Worm (Caenorhabditis elegans) whole organism, L2 larva: ENCODE results near the gene daf-5.

ENCODE experiments used
- C34F6.9 ChIP-seq: fragments of 150-350 bp; optimal IDR thresholded peaks from 2 replicates; lab custom pipeline; 2014; ENCODE audit warnings: missing biosample characterization, missing genetic modification characterization
- R02D3.7 ChIP-seq: fragments of 150-350 bp; optimal IDR thresholded peaks from 2 replicates; lab custom pipeline; 2014; ENCODE audit warnings: missing biosample characterization, missing genetic modification characterization
- alr-1 ChIP-seq: fragments of 150-350 bp; optimal IDR thresholded peaks from 2 replicates; lab custom pipeline; 2014; ENCODE audit warnings: missing biosample characterization, missing genetic modification characterization
- aly-2 ChIP-seq: fragments of 150-350 bp; optimal IDR thresholded peaks from 2 replicates; lab custom pipeline; 2014; ENCODE audit warnings: missing biosample characterization, missing genetic modification characterization
- ama-1 ChIP-seq: fragments of 150-350 bp; optimal IDR thresholded peaks from 2 replicates; lab custom pipeline; 2018; ENCODE audit warnings: inconsistent platforms
- blmp-1 ChIP-seq: sonication (generic microtip); optimal IDR thresholded peaks from 2 replicates; lab custom pipeline; 2017; ENCODE audit warnings: missing genetic modification characterization, mild to moderate bottlenecking, missing compliant biosample characterization, antibody characterized with exemption, moderate library complexity; ENCODE audit not compliant: insufficient read depth
- ceh-16 ChIP-seq: fragments of 150-350 bp; optimal IDR thresholded peaks from 2 replicates; lab custom pipeline; 2014; ENCODE audit warnings: missing biosample characterization, missing genetic modification characterization
- ceh-82 ChIP-seq: fragments of 150-350 bp; optimal IDR thresholded peaks from 2 replicates; lab custom pipeline; 2014; ENCODE audit warnings: missing biosample characterization, missing genetic modification characterization
- crh-2 ChIP-seq: sonication (generic microtip); optimal IDR thresholded peaks from 2 replicates; lab custom pipeline; 2017; ENCODE audit warnings: missing biosample characterization, missing genetic modification characterization
- dmd-4 ChIP-seq: sonication (generic microtip); optimal IDR thresholded peaks from 2 replicates; lab custom pipeline; 2017; ENCODE audit warnings: missing biosample characterization, missing genetic modification characterization
- elt-1 ChIP-seq: fragments of 150-350 bp; optimal IDR thresholded peaks from 2 replicates; lab custom pipeline; 2014; ENCODE audit warnings: missing biosample characterization, missing genetic modification characterization
- elt-3 ChIP-seq: sonication (generic microtip); optimal IDR thresholded peaks from 2 replicates; lab custom pipeline; 2017; ENCODE audit warnings: missing biosample characterization, missing genetic modification characterization
- fos-1 ChIP-seq: fragments of 150-350 bp; optimal IDR thresholded peaks from 2 replicates; lab custom pipeline; 2014; ENCODE audit warnings: missing biosample characterization, missing genetic modification characterization
- gmeb-1 ChIP-seq: fragments of 150-350 bp; optimal IDR thresholded peaks from 2 replicates; lab custom pipeline; 2014; ENCODE audit warnings: missing biosample characterization, missing genetic modification characterization
- lin-11 ChIP-seq: fragments of 150-350 bp; sonication (generic microtip); optimal IDR thresholded peaks from 2 replicates; lab custom pipeline; 2014; ENCODE audit warnings: missing biosample characterization, missing genetic modification characterization, inconsistent platforms, mixed read lengths
- lin-13 ChIP-seq: fragments of 150-350 bp; optimal IDR thresholded peaks from 2 replicates; lab custom pipeline; 2014; ENCODE audit warnings: missing biosample characterization, missing genetic modification reagents, missing genetic modification characterization
- lin-39 ChIP-seq: fragments of 150-350 bp; optimal IDR thresholded peaks from 2 replicates; lab custom pipeline; 2014; ENCODE audit warnings: missing biosample characterization, missing genetic modification reagents, missing genetic modification characterization
- lsy-2 ChIP-seq, 2 experiments: fragments of 150-350 bp in 1 of 2; sonication (generic microtip) in 1 of 2; optimal IDR thresholded peaks; 2 replicates each; lab custom pipeline; 2014 to 2017; ENCODE audit warnings: missing biosample characterization in 2 of 2, missing genetic modification characterization in 2 of 2
- mbf-1 ChIP-seq: sonication (generic microtip); optimal IDR thresholded peaks from 2 replicates; lab custom pipeline; 2017; ENCODE audit warnings: missing biosample characterization, missing genetic modification characterization
- nhr-11 ChIP-seq: fragments of 150-350 bp; optimal IDR thresholded peaks from 2 replicates; lab custom pipeline; 2014; ENCODE audit warnings: missing biosample characterization, missing genetic modification characterization
- nhr-12 ChIP-seq: fragments of 150-350 bp; optimal IDR thresholded peaks from 2 replicates; lab custom pipeline; 2014; ENCODE audit warnings: missing biosample characterization, missing genetic modification characterization
- nhr-129 ChIP-seq: fragments of 150-350 bp; optimal IDR thresholded peaks from 2 replicates; lab custom pipeline; 2014; ENCODE audit warnings: missing biosample characterization, missing genetic modification characterization
- nhr-21 ChIP-seq: fragments of 150-350 bp; optimal IDR thresholded peaks from 2 replicates; lab custom pipeline; 2014; ENCODE audit warnings: missing biosample characterization, missing genetic modification characterization
- nhr-25 ChIP-seq: fragments of 150-350 bp; sonication (generic microtip); optimal IDR thresholded peaks from 3 replicates; lab custom pipeline; 2014; ENCODE audit warnings: missing biosample characterization, missing genetic modification characterization
- nhr-6 ChIP-seq: fragments of 150-350 bp; optimal IDR thresholded peaks from 2 replicates; lab custom pipeline; 2014; ENCODE audit warnings: missing biosample characterization, missing genetic modification characterization
- nhr-77 ChIP-seq: fragments of 150-350 bp; optimal IDR thresholded peaks from 2 replicates; lab custom pipeline; 2014; ENCODE audit warnings: missing biosample characterization, missing genetic modification characterization
- peb-1 ChIP-seq: fragments of 150-350 bp; optimal IDR thresholded peaks from 2 replicates; lab custom pipeline; 2014; ENCODE audit warnings: missing biosample characterization, missing genetic modification characterization
- skn-1 ChIP-seq: sonication (generic microtip); optimal IDR thresholded peaks from 2 replicates; lab custom pipeline; 2017; ENCODE audit warnings: missing biosample characterization, missing genetic modification characterization
- sma-3 ChIP-seq: sonication (generic microtip); optimal IDR thresholded peaks from 2 replicates; lab custom pipeline; 2016; ENCODE audit warnings: missing genetic modification reagents, missing genetic modification characterization, missing compliant biosample characterization
- sma-9 ChIP-seq, 2 experiments: fragments of 150-350 bp in 1 of 2; sonication (generic microtip) in 1 of 2; optimal IDR thresholded peaks; 2 replicates each; lab custom pipeline; 2014 to 2016; ENCODE audit warnings: missing genetic modification characterization in 2 of 2, mild to moderate bottlenecking in 1 of 2, missing biosample characterization in 1 of 2, missing compliant biosample characterization in 1 of 2, missing genetic modification reagents in 1 of 2, moderate library complexity in 1 of 2
- snpc-4 ChIP-seq: fragments of 150-350 bp; optimal IDR thresholded peaks from 2 replicates; lab custom pipeline; 2014; ENCODE audit warnings: missing biosample characterization, missing genetic modification characterization
- unc-39 ChIP-seq: fragments of 150-350 bp; optimal IDR thresholded peaks from 2 replicates; lab custom pipeline; 2014; ENCODE audit warnings: missing biosample characterization, missing genetic modification characterization
- unc-55 ChIP-seq: fragments of 150-350 bp; sonication (generic microtip); optimal IDR thresholded peaks from 3 replicates; lab custom pipeline; 2014; ENCODE audit warnings: missing biosample characterization, missing genetic modification reagents, missing genetic modification characterization
- unc-62 ChIP-seq: fragments of 150-350 bp; optimal IDR thresholded peaks from 2 replicates; lab custom pipeline; 2014; ENCODE audit warnings: missing biosample characterization, missing genetic modification reagents, missing genetic modification characterization
- ztf-1 ChIP-seq: fragments of 200-800 bp; sonication (Bioruptor generic); conservative IDR thresholded peaks from 2 replicates; pipeline ENCODE4 v1.3.6; 2022; ENCODE audit warnings: missing genetic modification characterization, missing compliant biosample characterization
- ztf-4 ChIP-seq: fragments of 150-350 bp; optimal IDR thresholded peaks from 2 replicates; lab custom pipeline; 2014; ENCODE audit warnings: missing biosample characterization, missing genetic modification characterization

daf-5 gene

DNA sequence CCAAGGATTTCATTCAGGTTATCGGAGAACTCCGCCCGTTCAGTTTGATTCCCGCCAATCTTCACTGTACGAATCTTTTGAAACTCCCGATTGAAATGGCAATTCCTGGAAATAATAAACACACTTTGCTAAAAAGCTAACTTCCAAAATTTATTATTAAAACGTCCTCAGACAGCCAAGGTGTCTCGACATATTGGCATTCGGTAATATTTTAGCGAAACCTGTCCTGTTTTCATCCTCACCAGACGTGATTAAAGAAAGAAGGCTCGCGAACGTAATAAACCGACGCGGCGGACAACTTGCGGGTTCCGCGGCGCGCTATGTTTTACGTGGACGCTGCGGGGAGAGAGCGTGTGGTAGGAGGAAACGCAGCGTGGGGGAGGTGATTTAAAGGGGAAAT lies 33.9 kb downstream of the daf-5 start (continued):
- TF ChIP-seq alr-1 (tag; lab: Kevin White, UChicago) = no peak
- TF ChIP-seq nhr-129 (tag; lab: Kevin White, UChicago) = peak; percentile 46
- TF ChIP-seq lsy-2 (tag; optimal IDR thresholded peaks at IDR 0.05; lab: Kevin White, UChicago) = peak; percentile 66 to 77

DNA sequence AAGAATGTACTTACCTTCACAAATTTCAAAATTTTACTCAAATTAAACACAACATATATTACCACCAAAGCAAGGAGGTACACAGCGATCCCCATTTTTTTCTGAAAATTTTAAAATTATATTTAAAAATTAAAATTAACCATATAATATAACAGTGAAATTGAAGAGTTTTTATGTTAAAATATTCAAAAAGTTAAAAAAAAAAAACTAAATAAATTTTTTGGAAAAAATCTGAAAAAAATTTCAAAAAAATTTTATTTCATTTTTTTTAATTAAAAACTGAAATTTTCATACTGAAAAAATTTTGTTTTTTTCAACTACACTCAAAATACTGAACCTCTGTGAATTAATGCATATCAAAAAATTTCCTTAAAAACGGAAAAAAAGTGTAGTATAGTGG lies 35.2 kb downstream of the daf-5 start, which contains the start of gene cyp-37A1:
cyp-37A1 (minus strand) TSS at position 101 of the 400 bp plus-strand sequence.
- TF ChIP-seq lsy-2 (tag; optimal IDR thresholded peaks at IDR 0.05; lab: Kevin White, UChicago) = no peak
- no peak for TF ChIP-seq unc-62 (GFP tag; lab: Kevin White, UChicago)
- no peak for TF ChIP-seq unc-39 (tag; lab: Kevin White, UChicago)
- no peak for TF ChIP-seq nhr-77
- TF ChIP-seq nhr-12 (tag; lab: Kevin White, UChicago) = no peak
- no peak for TF ChIP-seq unc-55
- TF ChIP-seq aly-2 = no peak
- TF ChIP-seq nhr-6 (tag; lab: Kevin White, UChicago) = no peak
- no peak for TF ChIP-seq blmp-1 (tag; lab: Kevin White, UChicago)
- TF ChIP-seq R02D3.7 (tag; lab: Kevin White, UChicago) = no peak
- no peak for TF ChIP-seq dmd-4 (tag; lab: Kevin White, UChicago)
- TF ChIP-seq ama-1 (lab: Kevin White, UChicago) = no peak
- no peak for TF ChIP-seq sma-9 (GFP tag; optimal IDR thresholded peaks at IDR 0.05; lab: Kevin White, UChicago)
- no peak for TF ChIP-seq sma-9 (tag; optimal IDR thresholded peaks at IDR 0.05; lab: Kevin White, UChicago)
- no peak for TF ChIP-seq elt-1

DNA sequence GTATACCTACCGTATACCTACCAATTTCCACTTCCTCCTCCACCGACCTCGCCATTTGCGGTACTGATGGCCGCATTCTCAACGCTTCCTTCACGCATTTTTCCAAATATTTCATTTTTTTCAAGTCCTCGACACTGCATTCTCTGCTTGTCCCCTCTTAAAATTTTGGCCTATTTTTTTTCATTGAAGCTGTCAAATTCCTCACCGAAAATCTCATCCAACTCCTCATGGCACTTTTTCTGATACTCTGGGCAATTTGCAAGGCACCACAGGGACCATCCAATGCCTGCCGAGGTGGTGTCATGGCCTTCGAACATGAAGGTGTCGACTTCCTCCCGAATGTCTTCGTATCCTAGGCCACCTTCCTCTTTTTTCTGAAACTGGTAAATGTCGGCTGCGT lies 37.5 kb downstream of the daf-5 start:
- TF ChIP-seq ceh-82 (tag; lab: Kevin White, UChicago) (no peak), fos-1 (no peak), gmeb-1 (no peak), lin-11 (tag; lab: Kevin White, UChicago) (no peak), unc-55 (no peak), aly-2 (no peak), nhr-11 (tag; lab: Kevin White, UChicago) (no peak), C34F6.9 (tag; lab: Kevin White, UChicago) (no peak), ztf-1 (GFP tag; lab: Robert Waterston, UW) (no peak), skn-1 (tag; lab: Kevin White, UChicago) (no peak), nhr-25 (tag; lab: Kevin White, UChicago) (no peak)

DNA sequence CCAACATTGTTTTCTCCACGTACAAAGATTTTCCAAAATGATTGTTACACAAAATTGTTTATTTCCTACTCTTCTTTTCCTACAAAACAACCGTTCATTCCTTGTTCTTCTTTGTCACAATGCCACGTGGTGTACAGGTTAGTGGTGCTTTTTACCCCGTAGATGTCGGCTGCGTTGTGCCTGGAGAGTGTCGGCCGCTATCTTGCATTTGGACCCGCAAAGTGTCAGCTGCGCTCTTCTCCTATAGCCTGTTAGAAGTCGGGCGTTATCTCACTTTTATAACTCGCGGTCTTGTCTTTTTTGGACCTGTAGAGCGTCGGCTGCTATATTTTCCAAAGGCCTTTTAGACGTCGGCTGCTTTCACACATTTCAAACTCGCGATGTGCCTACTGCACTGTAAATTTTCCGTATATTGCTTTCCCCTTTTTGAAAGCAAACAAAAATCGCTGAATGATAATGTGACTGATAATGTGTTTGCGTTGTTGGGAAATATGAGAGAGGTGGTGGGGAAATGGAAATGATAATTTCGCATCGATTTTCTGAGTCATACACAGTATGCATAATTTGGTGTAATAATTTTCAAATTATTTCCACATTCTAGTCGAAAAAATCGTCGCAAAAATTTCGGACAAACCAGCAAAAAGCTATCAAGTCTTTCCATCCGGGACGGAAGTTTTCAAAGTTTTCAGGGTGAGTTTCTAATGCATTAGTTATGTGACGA lies 41.3 kb downstream of the daf-5 start, which contains the start of gene F01D5.8:
F01D5.8 (plus strand) TSS at position 51 of the 721 bp plus-strand sequence.
- TF ChIP-seq fos-1 (peak; percentile 75), peb-1 (tag; lab: Kevin White, UChicago) (no peak), snpc-4 (tag; lab: Kevin White, UChicago) (peak; percentile 47)

DNA sequence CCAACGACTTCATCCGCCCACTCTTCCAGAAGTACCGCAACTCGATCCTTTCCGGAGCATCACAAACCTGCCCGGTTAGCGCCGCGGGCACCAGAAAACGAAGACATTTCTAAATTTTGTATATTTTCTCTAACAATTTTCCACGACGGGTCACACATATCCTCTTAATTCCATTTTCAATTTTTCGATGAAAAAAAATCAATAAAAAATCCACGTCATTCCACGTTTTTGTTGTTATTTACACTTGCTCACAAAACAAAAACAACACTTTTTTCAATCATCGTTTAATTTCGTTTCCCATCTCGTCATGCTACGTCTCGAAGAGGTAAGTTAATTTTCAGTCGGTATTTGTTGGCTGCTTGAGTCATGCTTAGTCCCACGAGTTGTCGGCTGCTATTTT lies 43.7 kb downstream of the daf-5 start, which contains the start of gene F01D5.7:
F01D5.7 (plus strand) TSS at position 301 of the 400 bp plus-strand sequence.
- TF ChIP-seq nhr-77 (no peak), nhr-21 (tag; lab: Kevin White, UChicago) (no peak), mbf-1 (tag; lab: Kevin White, UChicago) (no peak), ztf-4 (no peak), sma-9 (GFP tag; optimal IDR thresholded peaks at IDR 0.05; lab: Kevin White, UChicago) (no peak), sma-9 (tag; optimal IDR thresholded peaks at IDR 0.05; lab: Kevin White, UChicago) (no peak), unc-39 (tag; lab: Kevin White, UChicago) (no peak), alr-1 (tag; lab: Kevin White, UChicago) (no peak), ceh-16 (tag; lab: Kevin White, UChicago) (no peak), fos-1 (no peak), lin-39 (no peak), nhr-6 (tag; lab: Kevin White, UChicago) (no peak), sma-3 (no peak), ztf-1 (GFP tag; lab: Robert Waterston, UW) (no peak), skn-1 (tag; lab: Kevin White, UChicago) (no peak), lin-13 (no peak), crh-2 (tag; lab: Kevin White, UChicago) (no peak), elt-3 (no peak)
- TF ChIP-seq, all 48 proteins: peak for 0
